Worm (Caenorhabditis elegans) whole organism, L4 larva: ENCODE measurements around the gene ttbk-3.

ENCODE experiments used
- aly-2 ChIP-seq: sonication (generic microtip); optimal IDR thresholded peaks from 2 replicates; lab custom pipeline; 2018; ENCODE audit warnings: missing biosample characterization, missing genetic modification characterization
- ces-1 ChIP-seq: fragments of 150-350 bp; sonication (generic microtip); optimal IDR thresholded peaks from 4 replicates; lab custom pipeline; 2014; ENCODE audit warnings: missing biosample characterization, missing genetic modification reagents, missing genetic modification characterization
- egl-27 ChIP-seq: sonication (generic microtip); optimal IDR thresholded peaks from 3 replicates; lab custom pipeline; 2017; ENCODE audit warnings: missing biosample characterization, missing genetic modification reagents, missing genetic modification characterization
- hlh-30 ChIP-seq: sonication (generic microtip); optimal IDR thresholded peaks from 2 replicates; lab custom pipeline; 2017; ENCODE audit warnings: antibody characterized with exemption, mild to moderate bottlenecking, missing genetic modification characterization, missing compliant biosample characterization; ENCODE audit not compliant: insufficient read depth
- mep-1 ChIP-seq: fragments of 150-350 bp; sonication (generic microtip); optimal IDR thresholded peaks from 3 replicates; lab custom pipeline; 2014; ENCODE audit warnings: missing biosample characterization, missing genetic modification characterization
- unc-62 ChIP-seq, 3 experiments: fragments of 150-350 bp in 1 of 3; sonication (generic microtip); optimal IDR thresholded peaks in 2 of 3; peaks in 1 of 3; 1 replicate in 1 of 3; 2 replicates in 2 of 3; lab custom pipeline; 2014 to 2017; ENCODE audit warnings: missing biosample characterization in 3 of 3, missing genetic modification characterization in 3 of 3, missing genetic modification reagents in 3 of 3, missing genotype in 1 of 3

DNA sequence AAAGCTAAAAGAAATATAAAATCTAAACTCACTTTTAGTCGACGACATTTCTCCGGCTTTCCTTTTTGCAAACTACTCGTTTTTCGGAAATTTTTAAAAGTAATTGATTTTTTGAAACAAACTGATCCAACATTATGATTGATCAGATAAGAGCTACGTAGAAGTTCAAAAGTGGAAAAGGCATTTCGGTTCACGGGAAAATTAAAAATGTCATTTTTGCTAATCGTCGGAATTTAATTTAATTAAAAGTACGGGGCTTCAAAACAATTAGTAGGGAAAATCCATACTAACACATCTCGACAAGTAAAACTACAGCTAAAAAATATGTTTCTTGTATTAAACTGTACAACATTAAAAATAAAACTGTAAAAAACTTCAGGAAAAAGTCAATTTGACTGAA lies 40.1 kb downstream of the ttbk-3 start, which contains the start of gene K07F5.8:
- TF ChIP-seq unc-62 (GFP tag; optimal IDR thresholded peaks at IDR 0.05 in 1 of 2; lab: Kevin White, UChicago) (no peak), unc-62 (tag; optimal IDR thresholded peaks at IDR 0.05; lab: Kevin White, UChicago) (no peak), mep-1 (tag; lab: Kevin White, UChicago) (no peak), ces-1 (no peak), egl-27 (tag; lab: Kevin White, UChicago) (no peak), hlh-30 (tag; lab: Kevin White, UChicago) (no peak), aly-2 (tag; lab: Kevin White, UChicago) (no peak)
